Worm (Caenorhabditis elegans) whole organism, L3 larva: ENCODE measurements around the gene C05E4.12.

ENCODE experiments used
- R02D3.7 ChIP-seq: fragments of 150-350 bp; optimal IDR thresholded peaks from 2 replicates; lab custom pipeline; 2014; ENCODE audit warnings: missing biosample characterization, missing genetic modification characterization
- ZK546.5 ChIP-seq: sonication (generic microtip); optimal IDR thresholded peaks from 2 replicates; lab custom pipeline; 2017; ENCODE audit warnings: missing biosample characterization, missing genetic modification characterization
- aly-2 ChIP-seq: fragments of 150-350 bp; optimal IDR thresholded peaks from 2 replicates; lab custom pipeline; 2014; ENCODE audit warnings: missing biosample characterization, missing genetic modification characterization
- ama-1 ChIP-seq: fragments of 150-350 bp; optimal IDR thresholded peaks from 2 replicates; lab custom pipeline; 2018
- ceh-16 ChIP-seq: sonication (generic microtip); optimal IDR thresholded peaks from 2 replicates; lab custom pipeline; 2017; ENCODE audit warnings: missing biosample characterization, missing genetic modification characterization
- ceh-28 ChIP-seq: fragments of 150-350 bp; optimal IDR thresholded peaks from 2 replicates; lab custom pipeline; 2014; ENCODE audit warnings: missing biosample characterization, missing genetic modification reagents, missing genetic modification characterization
- ceh-82 ChIP-seq: fragments of 150-350 bp; optimal IDR thresholded peaks from 2 replicates; lab custom pipeline; 2014; ENCODE audit warnings: missing biosample characterization, missing genetic modification characterization
- ceh-9 ChIP-seq: sonication (generic microtip); optimal IDR thresholded peaks from 2 replicates; lab custom pipeline; 2018; ENCODE audit warnings: missing biosample characterization, missing genetic modification characterization
- daf-12 ChIP-seq: fragments of 150-350 bp; optimal IDR thresholded peaks from 2 replicates; lab custom pipeline; 2014; ENCODE audit warnings: missing biosample characterization, missing genetic modification reagents, missing genetic modification characterization
- egl-27 ChIP-seq: sonication (generic microtip); optimal IDR thresholded peaks from 4 replicates; lab custom pipeline; 2017; ENCODE audit warnings: missing biosample characterization, missing genetic modification reagents, missing genetic modification characterization
- egl-5 ChIP-seq: fragments of 150-350 bp; optimal IDR thresholded peaks from 2 replicates; lab custom pipeline; 2017; ENCODE audit warnings: missing biosample characterization, missing genetic modification reagents, missing genetic modification characterization, inconsistent platforms
- elt-1 ChIP-seq: fragments of 150-350 bp; optimal IDR thresholded peaks from 2 replicates; lab custom pipeline; 2014; ENCODE audit warnings: missing biosample characterization, missing genetic modification characterization
- elt-2 ChIP-seq: sonication (generic microtip); optimal IDR thresholded peaks from 2 replicates; lab custom pipeline; 2016; ENCODE audit warnings: missing genetic modification reagents, mild to moderate bottlenecking, missing genetic modification characterization, missing compliant biosample characterization
- elt-3 ChIP-seq, 3 experiments: fragments of 150-350 bp in 1 of 3; sonication (generic microtip) in 2 of 3; optimal IDR thresholded peaks; 2 replicates in 2 of 3; 4 replicates in 1 of 3; lab custom pipeline; 2014 to 2017; ENCODE audit warnings: missing biosample characterization in 3 of 3, missing genetic modification characterization in 3 of 3
- eor-1 ChIP-seq, 2 experiments: fragments of 150-350 bp; optimal IDR thresholded peaks; 2 replicates each; lab custom pipeline; 2014 to 2018; ENCODE audit warnings: missing biosample characterization in 2 of 2, missing genetic modification characterization in 2 of 2
- fkh-10 ChIP-seq: sonication (generic microtip); optimal IDR thresholded peaks from 2 replicates; lab custom pipeline; 2017; ENCODE audit warnings: missing biosample characterization, missing genetic modification reagents, missing genetic modification characterization
- fos-1 ChIP-seq: fragments of 150-350 bp; optimal IDR thresholded peaks from 2 replicates; lab custom pipeline; 2014; ENCODE audit warnings: missing biosample characterization, missing genetic modification characterization
- hmg-11 ChIP-seq: sonication (generic microtip); optimal IDR thresholded peaks from 2 replicates; lab custom pipeline; 2016; ENCODE audit warnings: missing genetic modification characterization, missing compliant biosample characterization
- jun-1 ChIP-seq: fragments of 150-350 bp; optimal IDR thresholded peaks from 2 replicates; lab custom pipeline; 2014; ENCODE audit warnings: missing biosample characterization, missing genetic modification reagents, missing genetic modification characterization
- lin-15B ChIP-seq: fragments of 150-350 bp; optimal IDR thresholded peaks from 2 replicates; lab custom pipeline; 2014; ENCODE audit warnings: missing biosample characterization, missing genetic modification characterization
- lin-39 ChIP-seq: fragments of 150-350 bp; optimal IDR thresholded peaks from 2 replicates; lab custom pipeline; 2018; ENCODE audit warnings: missing biosample characterization, missing genetic modification reagents, missing genetic modification characterization
- lsy-12 ChIP-seq: sonication (generic microtip); optimal IDR thresholded peaks from 2 replicates; lab custom pipeline; 2016; ENCODE audit warnings: mild to moderate bottlenecking, missing genetic modification characterization, missing compliant biosample characterization
- mml-1 ChIP-seq: fragments of 150-350 bp; sonication (generic microtip); optimal IDR thresholded peaks from 3 replicates; lab custom pipeline; 2014; ENCODE audit warnings: missing biosample characterization, missing genetic modification characterization
- nfya-1 ChIP-seq: sonication (generic microtip); optimal IDR thresholded peaks from 2 replicates; lab custom pipeline; 2017; ENCODE audit warnings: missing genetic modification characterization, mild to moderate bottlenecking, missing compliant biosample characterization, antibody characterized with exemption, moderate library complexity; ENCODE audit not compliant: insufficient read depth
- nhr-11 ChIP-seq: fragments of 150-350 bp; optimal IDR thresholded peaks from 2 replicates; lab custom pipeline; 2014; ENCODE audit warnings: missing biosample characterization, missing genetic modification characterization
- nhr-12 ChIP-seq: fragments of 150-350 bp; optimal IDR thresholded peaks from 2 replicates; lab custom pipeline; 2014; ENCODE audit warnings: missing biosample characterization, missing genetic modification characterization
- nhr-23 ChIP-seq: fragments of 150-350 bp; optimal IDR thresholded peaks from 2 replicates; lab custom pipeline; 2014; ENCODE audit warnings: missing biosample characterization, missing genetic modification reagents, missing genetic modification characterization
- nhr-237 ChIP-seq: fragments of 150-350 bp; optimal IDR thresholded peaks from 2 replicates; lab custom pipeline; 2014; ENCODE audit warnings: missing biosample characterization, missing genetic modification characterization
- nhr-25 ChIP-seq: sonication (generic microtip); optimal IDR thresholded peaks from 2 replicates; lab custom pipeline; 2017; ENCODE audit warnings: missing biosample characterization, missing genetic modification characterization
- nhr-28 ChIP-seq: fragments of 150-350 bp; optimal IDR thresholded peaks from 2 replicates; lab custom pipeline; 2014; ENCODE audit warnings: missing biosample characterization, missing genetic modification characterization
- nhr-43 ChIP-seq: sonication (generic microtip); optimal IDR thresholded peaks from 2 replicates; lab custom pipeline; 2016; ENCODE audit warnings: mild to moderate bottlenecking, missing genetic modification characterization, missing compliant biosample characterization; ENCODE audit not compliant: poor library complexity, severe bottlenecking
- nhr-67 ChIP-seq: fragments of 150-350 bp; optimal IDR thresholded peaks from 2 replicates; lab custom pipeline; 2014; ENCODE audit warnings: missing biosample characterization, missing genetic modification characterization
- nhr-76 ChIP-seq: fragments of 150-350 bp; sonication (generic microtip); optimal IDR thresholded peaks from 5 replicates; lab custom pipeline; 2014; ENCODE audit warnings: missing biosample characterization, missing genetic modification characterization
- nhr-77 ChIP-seq: fragments of 150-350 bp; optimal IDR thresholded peaks from 2 replicates; lab custom pipeline; 2014; ENCODE audit warnings: missing biosample characterization, missing genetic modification characterization
- pha-4 ChIP-seq: fragments of 150-350 bp; optimal IDR thresholded peaks from 2 replicates; lab custom pipeline; 2014; ENCODE audit warnings: missing biosample characterization, missing genetic modification reagents, missing genetic modification characterization
- pqm-1 ChIP-seq: fragments of 150-350 bp; optimal IDR thresholded peaks from 2 replicates; lab custom pipeline; 2017; ENCODE audit warnings: missing biosample characterization, missing genetic modification characterization, inconsistent platforms
- sea-2 ChIP-seq: fragments of 150-350 bp; sonication (generic microtip); optimal IDR thresholded peaks from 4 replicates; lab custom pipeline; 2014; ENCODE audit warnings: missing biosample characterization, missing genetic modification reagents, missing genetic modification characterization
- skn-1 ChIP-seq: fragments of 150-350 bp; optimal IDR thresholded peaks from 2 replicates; lab custom pipeline; 2014; ENCODE audit warnings: missing biosample characterization, missing genetic modification characterization
- snpc-4 ChIP-seq: fragments of 150-350 bp; optimal IDR thresholded peaks from 2 replicates; lab custom pipeline; 2014; ENCODE audit warnings: missing biosample characterization, missing genetic modification characterization
- tbx-2 ChIP-seq: sonication (generic microtip); optimal IDR thresholded peaks from 2 replicates; lab custom pipeline; 2016; ENCODE audit warnings: mild to moderate bottlenecking, missing genetic modification characterization, missing compliant biosample characterization
- unc-39 ChIP-seq: sonication (generic microtip); optimal IDR thresholded peaks from 4 replicates; lab custom pipeline; 2017; ENCODE audit warnings: missing biosample characterization, missing genetic modification characterization
- unc-62 ChIP-seq: fragments of 150-350 bp; sonication (generic microtip); optimal IDR thresholded peaks from 4 replicates; lab custom pipeline; 2014; ENCODE audit warnings: missing biosample characterization, missing genetic modification reagents, missing genetic modification characterization
- zag-1 ChIP-seq: fragments of 150-350 bp; optimal IDR thresholded peaks from 2 replicates; lab custom pipeline; 2014; ENCODE audit warnings: missing biosample characterization, missing genetic modification characterization
- ztf-11 ChIP-seq: fragments of 150-350 bp; optimal IDR thresholded peaks from 2 replicates; lab custom pipeline; 2014; ENCODE audit warnings: missing biosample characterization, missing genetic modification characterization
- ztf-4 ChIP-seq: fragments of 150-350 bp; optimal IDR thresholded peaks from 2 replicates; lab custom pipeline; 2014; ENCODE audit warnings: missing biosample characterization, missing genetic modification characterization

Gene C05E4.12

ce11 chrV:773256-773655, 11.5 kb upstream of the C05E4.12 start, which contains the start of gene sti-1:
sti-1 (plus strand) TSS chrV:773518.
- TF ChIP-seq lin-15B (peak; percentile 85), snpc-4 (tag; lab: Kevin White, UChicago) (peak; percentile 73), nhr-11 (tag; lab: Kevin White, UChicago) (no peak), elt-2 (tag; lab: Kevin White, UChicago) (peak; percentile 42), nhr-12 (no peak), nhr-43 (tag; lab: Kevin White, UChicago) (peak; percentile 68), ceh-9 (no peak), ztf-11 (tag; lab: Kevin White, UChicago) (no peak), nhr-28 (tag; lab: Kevin White, UChicago) (peak; percentile 1), ceh-16 (tag; lab: Kevin White, UChicago) (no peak), ceh-82 (peak; percentile 20), hmg-11 (peak; percentile 64), eor-1 (tag; optimal IDR thresholded peaks at IDR 0.05; lab: Kevin White, UChicago) (peak in 1 of 2 experiments; percentile 8), fos-1 (no peak), lin-39 (peak; percentile 83), jun-1 (tag; lab: Kevin White, UChicago) (peak; percentile 65), elt-1 (no peak), aly-2 (no peak), mml-1 (no peak), nhr-77 (peak; percentile 76), ZK546.5 (tag; lab: Kevin White, UChicago) (no peak), skn-1 (peak; percentile 35), nhr-76 (tag; lab: Kevin White, UChicago) (peak; percentile 20), unc-39 (tag; lab: Kevin White, UChicago) (no peak), tbx-2 (tag; lab: Kevin White, UChicago) (no peak), nhr-237 (tag; lab: Kevin White, UChicago) (no peak), pqm-1 (tag; lab: Kevin White, UChicago) (peak; percentile 63), egl-27 (tag; lab: Kevin White, UChicago) (no peak), nhr-67 (tag; lab: Kevin White, UChicago) (no peak), nhr-25 (tag; lab: Kevin White, UChicago) (peak; percentile 73), sea-2 (GFP tag; lab: Kevin White, UChicago) (no peak), lsy-12 (tag; lab: Kevin White, UChicago) (peak; percentile 45), pha-4 (peak; percentile 89), zag-1 (tag; lab: Kevin White, UChicago) (no peak), daf-12 (tag; lab: Kevin White, UChicago) (no peak), egl-5 (tag; lab: Kevin White, UChicago) (peak; percentile 94), ztf-4 (tag; lab: Kevin White, UChicago) (no peak), elt-3 (tag; optimal IDR thresholded peaks at IDR 0.05; lab: Kevin White, UChicago) (no peak), nfya-1 (tag; lab: Kevin White, UChicago) (peak; percentile 92), ceh-28 (tag; lab: Kevin White, UChicago) (peak; percentile 72), nhr-23 (tag; lab: Kevin White, UChicago) (peak; percentile 90), fkh-10 (GFP tag; lab: Kevin White, UChicago) (no peak), R02D3.7 (tag; lab: Kevin White, UChicago) (peak; percentile 70), ama-1 (lab: Kevin White, UChicago) (peak; percentile 4)

ce11 chrV:772210-772609, 10.4 kb upstream of the C05E4.12 start:
- TF ChIP-seq pqm-1 (tag; lab: Kevin White, UChicago) = no peak
- TF ChIP-seq unc-62 = no peak
- TF ChIP-seq elt-1 = no peak
- no peak for TF ChIP-seq lin-15B
- no peak for TF ChIP-seq nhr-12
- TF ChIP-seq ceh-82 = no peak
- no peak for TF ChIP-seq unc-39 (tag; lab: Kevin White, UChicago)
- TF ChIP-seq lin-39 = no peak
- no peak for TF ChIP-seq ama-1 (lab: Kevin White, UChicago)
- no peak for TF ChIP-seq ZK546.5 (tag; lab: Kevin White, UChicago)
- no peak for TF ChIP-seq egl-27 (tag; lab: Kevin White, UChicago)
- TF ChIP-seq ceh-16 (tag; lab: Kevin White, UChicago) = no peak
- no peak for TF ChIP-seq nhr-67 (tag; lab: Kevin White, UChicago)
- TF ChIP-seq nhr-23 (tag; lab: Kevin White, UChicago) = no peak
- TF ChIP-seq nhr-237 (tag; lab: Kevin White, UChicago) = no peak
- no peak for TF ChIP-seq ztf-4 (tag; lab: Kevin White, UChicago)
- TF ChIP-seq elt-2 (tag; lab: Kevin White, UChicago) = no peak
